Worm (Caenorhabditis elegans) whole organism, L1 larva: ENCODE results near the gene cpb-2.

Experiments
- C04F5.9 ChIP-seq: sonication (generic microtip); optimal IDR thresholded peaks from 2 replicates; lab custom pipeline; 2016; ENCODE audit warnings: missing genetic modification characterization, missing compliant biosample characterization
- C16A3.4 ChIP-seq: fragments of 150-350 bp; optimal IDR thresholded peaks from 2 replicates; lab custom pipeline; 2014; ENCODE audit warnings: missing biosample characterization, missing genetic modification characterization
- F16B12.6 ChIP-seq: fragments of 150-350 bp; optimal IDR thresholded peaks from 2 replicates; lab custom pipeline; 2014; ENCODE audit warnings: missing biosample characterization, missing genetic modification characterization
- Y116A8C.19 ChIP-seq: sonication (generic microtip); optimal IDR thresholded peaks from 2 replicates; lab custom pipeline; 2016; ENCODE audit warnings: missing compliant biosample characterization, missing genetic modification characterization, borderline replicate concordance
- aly-2 ChIP-seq: fragments of 150-350 bp; optimal IDR thresholded peaks from 2 replicates; lab custom pipeline; 2014; ENCODE audit warnings: missing biosample characterization, missing genetic modification characterization
- ama-1 ChIP-seq: fragments of 150-350 bp; optimal IDR thresholded peaks from 2 replicates; lab custom pipeline; 2014
- blmp-1 ChIP-seq: fragments of 150-350 bp; optimal IDR thresholded peaks from 2 replicates; lab custom pipeline; 2014; ENCODE audit warnings: missing biosample characterization, missing genetic modification characterization
- ceh-90 ChIP-seq: sonication (generic microtip); optimal IDR thresholded peaks from 2 replicates; lab custom pipeline; 2016; ENCODE audit warnings: missing genetic modification characterization, missing compliant biosample characterization
- ces-1 ChIP-seq: fragments of 150-350 bp; optimal IDR thresholded peaks from 2 replicates; lab custom pipeline; 2014; ENCODE audit warnings: missing biosample characterization, missing genetic modification reagents, missing genetic modification characterization
- dpl-1 ChIP-seq, 3 experiments: fragments of 150-350 bp in 2 of 3; sonication (generic microtip) in 1 of 3; optimal IDR thresholded peaks; 2 replicates each; lab custom pipeline; 2014 to 2017; ENCODE audit warnings: missing biosample characterization in 3 of 3, missing genetic modification characterization in 3 of 3, missing genetic modification reagents in 3 of 3
- dsc-1 ChIP-seq: sonication (generic microtip); optimal IDR thresholded peaks from 2 replicates; lab custom pipeline; 2016; ENCODE audit warnings: mild to moderate bottlenecking, missing genetic modification characterization, missing compliant biosample characterization
- efl-1 ChIP-seq, 4 experiments: fragments of 150-350 bp; optimal IDR thresholded peaks in 3 of 4; peaks in 1 of 4; 1 replicate in 1 of 4; 2 replicates in 3 of 4; lab custom pipeline; 2014; ENCODE audit warnings: missing biosample characterization in 2 of 4, missing genetic modification characterization in 2 of 4, missing genetic modification reagents in 2 of 4
- egl-13 ChIP-seq: sonication (generic microtip); optimal IDR thresholded peaks from 2 replicates; lab custom pipeline; 2016; ENCODE audit warnings: missing genotype, missing genetic modification reagents, missing genetic modification characterization, missing compliant biosample characterization
- egl-27 ChIP-seq, 2 experiments: fragments of 150-350 bp in 1 of 2; sonication (generic microtip); optimal IDR thresholded peaks; 3 replicates each; lab custom pipeline; 2017 to 2018; ENCODE audit warnings: missing biosample characterization in 2 of 2, missing genetic modification characterization in 2 of 2, missing genetic modification reagents in 2 of 2
- elt-2 ChIP-seq: sonication (generic microtip); optimal IDR thresholded peaks from 2 replicates; lab custom pipeline; 2016; ENCODE audit warnings: missing genetic modification characterization, mild to moderate bottlenecking, inconsistent platforms, missing compliant biosample characterization, missing genetic modification reagents
- elt-3 ChIP-seq, 6 experiments: fragments of 150-350 bp in 1 of 6; sonication (generic microtip); optimal IDR thresholded peaks; 2 replicates each; lab custom pipeline; 2017 to 2018; ENCODE audit warnings: missing biosample characterization in 6 of 6, missing genetic modification characterization in 6 of 6, inconsistent platforms in 1 of 6
- fkh-10 ChIP-seq: sonication (generic microtip); optimal IDR thresholded peaks from 2 replicates; lab custom pipeline; 2017; ENCODE audit warnings: missing biosample characterization, missing genetic modification reagents, missing genetic modification characterization
- irx-1 ChIP-seq: sonication (generic microtip); optimal IDR thresholded peaks from 2 replicates; lab custom pipeline; 2016; ENCODE audit warnings: missing genetic modification characterization, missing compliant biosample characterization
- jun-1 ChIP-seq: fragments of 150-350 bp; optimal IDR thresholded peaks from 2 replicates; lab custom pipeline; 2014; ENCODE audit warnings: missing biosample characterization, missing genetic modification reagents, missing genetic modification characterization
- lin-13 ChIP-seq: fragments of 150-350 bp; optimal IDR thresholded peaks from 2 replicates; lab custom pipeline; 2014; ENCODE audit warnings: missing biosample characterization, missing genetic modification reagents, missing genetic modification characterization
- lin-14 ChIP-seq: fragments of 200-800 bp; sonication (Bioruptor generic); optimal IDR thresholded peaks from 2 replicates; lab custom pipeline; 2018; ENCODE audit warnings: mild to moderate bottlenecking, missing genetic modification characterization, moderate library complexity, missing compliant biosample characterization
- lir-3 ChIP-seq: sonication (generic microtip); optimal IDR thresholded peaks from 2 replicates; lab custom pipeline; 2016; ENCODE audit warnings: mild to moderate bottlenecking, missing genetic modification characterization, moderate library complexity, missing compliant biosample characterization; ENCODE audit not compliant: poor library complexity
- lsy-2 ChIP-seq, 2 experiments: fragments of 150-350 bp; optimal IDR thresholded peaks; 2 replicates each; lab custom pipeline; 2014; ENCODE audit warnings: missing biosample characterization in 2 of 2, missing genetic modification characterization in 2 of 2
- mab-9 ChIP-seq: fragments of 200-800 bp; sonication (Bioruptor generic); IDR thresholded peaks from 2 replicates; pipeline ENCODE4 v1.3.6; 2022; ENCODE audit warnings: missing genetic modification reagents, missing genetic modification characterization, missing compliant biosample characterization
- mdl-1 ChIP-seq, 2 experiments: fragments of 150-350 bp; optimal IDR thresholded peaks; 2 replicates each; lab custom pipeline; 2014 to 2017; ENCODE audit warnings: missing biosample characterization in 2 of 2, missing genetic modification characterization in 2 of 2, inconsistent platforms in 1 of 2
- mep-1 ChIP-seq: fragments of 150-350 bp; optimal IDR thresholded peaks from 2 replicates; lab custom pipeline; 2014; ENCODE audit warnings: missing biosample characterization, missing genetic modification characterization
- nhr-12 ChIP-seq: sonication (generic microtip); optimal IDR thresholded peaks from 2 replicates; lab custom pipeline; 2017; ENCODE audit warnings: missing biosample characterization, missing genetic modification characterization
- nhr-20 ChIP-seq: sonication (generic microtip); optimal IDR thresholded peaks from 2 replicates; lab custom pipeline; 2016; ENCODE audit warnings: mild to moderate bottlenecking, missing genetic modification characterization, missing compliant biosample characterization
- nhr-28 ChIP-seq: fragments of 150-350 bp; optimal IDR thresholded peaks from 2 replicates; lab custom pipeline; 2014; ENCODE audit warnings: missing biosample characterization, missing genetic modification characterization
- nhr-47 ChIP-seq: sonication (generic microtip); optimal IDR thresholded peaks from 2 replicates; lab custom pipeline; 2016; ENCODE audit warnings: mild to moderate bottlenecking, missing genetic modification characterization, moderate library complexity, missing compliant biosample characterization
- nhr-71 ChIP-seq: sonication (generic microtip); optimal IDR thresholded peaks from 2 replicates; lab custom pipeline; 2016; ENCODE audit warnings: mild to moderate bottlenecking, missing genetic modification characterization, moderate library complexity, missing compliant biosample characterization
- nhr-84 ChIP-seq: sonication (generic microtip); optimal IDR thresholded peaks from 2 replicates; lab custom pipeline; 2017; ENCODE audit warnings: missing biosample characterization, missing genetic modification characterization
- nhr-90 ChIP-seq: sonication (generic microtip); optimal IDR thresholded peaks from 2 replicates; lab custom pipeline; 2016; ENCODE audit warnings: mild to moderate bottlenecking, missing genetic modification characterization, missing compliant biosample characterization; ENCODE audit not compliant: poor library complexity
- pax-3 ChIP-seq: fragments of 200-800 bp; sonication (Bioruptor generic); optimal IDR thresholded peaks from 2 replicates; lab custom pipeline; 2018; ENCODE audit warnings: mild to moderate bottlenecking, missing genetic modification characterization, moderate library complexity, missing compliant biosample characterization
- rnt-1 ChIP-seq: sonication (generic microtip); optimal IDR thresholded peaks from 2 replicates; lab custom pipeline; 2016; ENCODE audit warnings: mild to moderate bottlenecking, missing genetic modification characterization, moderate library complexity, missing compliant biosample characterization
- skn-1 ChIP-seq: fragments of 150-350 bp; optimal IDR thresholded peaks from 2 replicates; lab custom pipeline; 2014; ENCODE audit warnings: missing biosample characterization, missing genetic modification characterization
- snu-23 ChIP-seq: sonication (generic microtip); optimal IDR thresholded peaks from 2 replicates; lab custom pipeline; 2016; ENCODE audit warnings: missing genetic modification characterization, missing compliant biosample characterization
- tbx-2 ChIP-seq: sonication (generic microtip); optimal IDR thresholded peaks from 2 replicates; lab custom pipeline; 2016; ENCODE audit warnings: missing genetic modification characterization, missing compliant biosample characterization
- tlp-1 ChIP-seq: fragments of 150-350 bp; optimal IDR thresholded peaks from 2 replicates; lab custom pipeline; 2014; ENCODE audit warnings: missing biosample characterization, missing genetic modification characterization
- unc-130 ChIP-seq: fragments of 150-350 bp; optimal IDR thresholded peaks from 2 replicates; lab custom pipeline; 2017; ENCODE audit warnings: missing biosample characterization, missing genetic modification characterization, inconsistent platforms
- zip-4 ChIP-seq: fragments of 200-800 bp; sonication (Bioruptor generic); optimal IDR thresholded peaks from 2 replicates; lab custom pipeline; 2018; ENCODE audit warnings: mild to moderate bottlenecking, missing genetic modification characterization, moderate library complexity, missing compliant biosample characterization

Gene cpb-2

ce11 chrII:6180552-6180951 is 12.0 kb upstream of the cpb-2 start:
- TF ChIP-seq ama-1 (lab: Kevin White, UChicago) (no peak), elt-3 (tag; optimal IDR thresholded peaks at IDR 0.05; lab: Kevin White, UChicago) (no peak), mab-9 (no peak), nhr-84 (tag; lab: Kevin White, UChicago) (no peak), lin-14 (GFP tag; lab: Kevin White, UChicago) (no peak), egl-13 (tag; lab: Kevin White, UChicago) (no peak), zip-4 (GFP tag; lab: Kevin White, UChicago) (no peak), F16B12.6 (tag; lab: Kevin White, UChicago) (no peak), efl-1 (optimal IDR thresholded peaks at IDR 0.05; lab: Kevin White, UChicago) (no peak), efl-1 (GFP tag; optimal IDR thresholded peaks at IDR 0.05 in 1 of 2; lab: Kevin White, UChicago) (no peak), mdl-1 (tag; optimal IDR thresholded peaks at IDR 0.05; lab: Kevin White, UChicago) (no peak), ces-1 (GFP tag; lab: Kevin White, UChicago) (no peak), egl-27 (tag; optimal IDR thresholded peaks at IDR 0.05; lab: Kevin White, UChicago) (no peak), nhr-20 (tag; lab: Kevin White, UChicago) (no peak), nhr-28 (tag; lab: Kevin White, UChicago) (no peak), Y116A8C.19 (tag; lab: Kevin White, UChicago) (no peak), tlp-1 (no peak)

- TF ChIP-seq blmp-1 (tag; lab: Kevin White, UChicago) (peak; percentile 45), rnt-1 (peak; percentile 41), lin-14 (GFP tag; lab: Kevin White, UChicago) (peak; percentile 70), lsy-2 (tag; optimal IDR thresholded peaks at IDR 0.05; lab: Kevin White, UChicago) (peak; percentile 4 to 35), ceh-90 (tag; lab: Kevin White, UChicago) (no peak), nhr-71 (tag; lab: Kevin White, UChicago) (peak; percentile 48), unc-130 (peak; percentile 54), dsc-1 (tag; lab: Kevin White, UChicago) (no peak), snu-23 (GFP tag; lab: Kevin White, UChicago) (peak; percentile 20), jun-1 (tag; lab: Kevin White, UChicago) (no peak)
- TF ChIP-seq, all 84 proteins: peak for 7
Measured at ce11 chrII:6181337-6181736, 11.2 kb upstream of the cpb-2 start.

ce11 chrII:6190770-6191169 is 1.8 kb upstream of the cpb-2 start:
- TF ChIP-seq tlp-1 (no peak), nhr-71 (tag; lab: Kevin White, UChicago) (peak; percentile 1), nhr-47 (tag; lab: Kevin White, UChicago) (peak; percentile 17)
- TF ChIP-seq, all 84 proteins: peak for 2

ce11 chrII:6191293-6191692 is 1.3 kb upstream of the cpb-2 start, which contains the start of gene fkh-8:
TSS of gene fkh-8 (minus strand) at chrII:6191393.
- TF ChIP-seq lir-3 (tag; lab: Kevin White, UChicago) (no peak), pax-3 (tag; lab: Kevin White, UChicago) (no peak), lin-14 (GFP tag; lab: Kevin White, UChicago) (peak; percentile 4), efl-1 (optimal IDR thresholded peaks at IDR 0.05; lab: Kevin White, UChicago) (no peak), efl-1 (GFP tag; optimal IDR thresholded peaks at IDR 0.05 in 1 of 2; lab: Kevin White, UChicago) (peak in 1 of 2 experiments; percentile 36)
- TF ChIP-seq, all 84 proteins: peak for 2

ce11 chrII:6196875-6197274 is 4.3 kb downstream of the cpb-2 start, which contains the start of the genes rbmx-2 and C30B5.2:
TSS of gene rbmx-2 (minus strand) at chrII:6196948.
TSS of gene C30B5.2 (plus strand) at chrII:6197180.
- TF ChIP-seq pax-3 (tag; lab: Kevin White, UChicago) (no peak), rnt-1 (peak; percentile 42), lsy-2 (tag; optimal IDR thresholded peaks at IDR 0.05; lab: Kevin White, UChicago) (peak; percentile 83 to 94), dpl-1 (GFP tag; optimal IDR thresholded peaks at IDR 0.05; lab: Kevin White, UChicago) (peak; percentile 46 to 69 (median 67)), lir-3 (tag; lab: Kevin White, UChicago) (peak; percentile 73), C16A3.4 (peak; percentile 41), mep-1 (tag; lab: Kevin White, UChicago) (peak; percentile 74), irx-1 (peak; percentile 1), lin-13 (GFP tag; lab: Kevin White, UChicago) (peak; percentile 6), skn-1 (peak; percentile 13), nhr-20 (tag; lab: Kevin White, UChicago) (peak; percentile 41), C04F5.9 (no peak), fkh-10 (GFP tag; lab: Kevin White, UChicago) (no peak), elt-2 (tag; lab: Kevin White, UChicago) (no peak), efl-1 (optimal IDR thresholded peaks at IDR 0.05; lab: Kevin White, UChicago) (peak; percentile 65 to 68), efl-1 (GFP tag; optimal IDR thresholded peaks at IDR 0.05 in 1 of 2; lab: Kevin White, UChicago) (peak; percentile 66 to 95), ama-1 (lab: Kevin White, UChicago) (no peak), unc-130 (peak; percentile 19), nhr-47 (tag; lab: Kevin White, UChicago) (no peak), tbx-2 (tag; lab: Kevin White, UChicago) (peak; percentile 42), aly-2 (tag; lab: Kevin White, UChicago) (no peak), nhr-90 (tag; lab: Kevin White, UChicago) (no peak), nhr-71 (tag; lab: Kevin White, UChicago) (peak; percentile 58), nhr-12 (no peak)
